Fruit fly (Drosophila melanogaster) whole organism, embryonic: ENCODE measurements around the gene Pmm2.

Experiments used
- Abd-B ChIP-seq: fragments of 200-800 bp; sonication (Bioruptor generic); optimal IDR thresholded peaks from 2 replicates; lab custom pipeline; 2018; ENCODE audit warnings: missing biosample characterization, mild to moderate bottlenecking, missing genetic modification characterization, moderate library complexity
- Atf3 ChIP-seq: fragments of 200-800 bp; sonication (Bioruptor generic); optimal IDR thresholded peaks from 3 replicates; lab custom pipeline; 2016; ENCODE audit warnings: missing biosample characterization, missing genetic modification characterization
- BEAF-32 ChIP-seq: fragments of 200-800 bp; sonication (Bioruptor generic); optimal IDR thresholded peaks from 3 replicates; lab custom pipeline; 2017; ENCODE audit warnings: missing biosample characterization, missing genetic modification characterization, mild to moderate bottlenecking, moderate library complexity, missing genetic modification reagents
- CG10543 ChIP-seq: fragments of 200-800 bp; sonication (Bioruptor generic); optimal IDR thresholded peaks from 3 replicates; lab custom pipeline; 2017; ENCODE audit warnings: missing biosample characterization, mild to moderate bottlenecking, missing genetic modification characterization, moderate library complexity
- CG10565 ChIP-seq: fragments of 200-800 bp; sonication (Bioruptor generic); optimal IDR thresholded peaks from 3 replicates; lab custom pipeline; 2016; ENCODE audit warnings: missing biosample characterization, mild to moderate bottlenecking, missing genetic modification characterization
- CG1529 ChIP-seq: fragments of 200-800 bp; sonication (Bioruptor generic); optimal IDR thresholded peaks from 3 replicates; lab custom pipeline; 2018; ENCODE audit warnings: missing biosample characterization, missing genetic modification characterization
- CG16815 ChIP-seq: fragments of 200-800 bp; sonication (Bioruptor generic); optimal IDR thresholded peaks from 3 replicates; lab custom pipeline; 2017; ENCODE audit warnings: missing biosample characterization, mild to moderate bottlenecking, missing genetic modification characterization
- CG2875 ChIP-seq: fragments of 200-800 bp; sonication (Bioruptor generic); optimal IDR thresholded peaks from 2 replicates; lab custom pipeline; 2017; ENCODE audit warnings: missing biosample characterization, mild to moderate bottlenecking, missing genetic modification characterization, missing genetic modification reagents
- CG3838 ChIP-seq: fragments of 200-800 bp; sonication (Bioruptor generic); optimal IDR thresholded peaks from 3 replicates; lab custom pipeline; 2016; ENCODE audit warnings: missing biosample characterization, missing genetic modification characterization
- CG4404 ChIP-seq: fragments of 200-800 bp; sonication (Bioruptor generic); IDR thresholded peaks from 2 replicates; pipeline ENCODE4 v1.3.6; 2022; ENCODE audit warnings: missing biosample characterization, missing genetic modification characterization
- CG4820 ChIP-seq: fragments of 200-800 bp; sonication (Bioruptor generic); optimal IDR thresholded peaks from 3 replicates; lab custom pipeline; 2016; ENCODE audit warnings: missing biosample characterization, missing genetic modification characterization
- CG5245 ChIP-seq: fragments of 200-800 bp; sonication (Bioruptor generic); optimal IDR thresholded peaks from 3 replicates; lab custom pipeline; 2016; ENCODE audit warnings: missing biosample characterization, missing genetic modification characterization
- CG6689 ChIP-seq: fragments of 200-800 bp; sonication (Bioruptor generic); IDR thresholded peaks from 2 replicates; pipeline ENCODE4 v1.3.6; 2022; ENCODE audit warnings: missing biosample characterization, missing genetic modification characterization
- CG6813 ChIP-seq: fragments of 200-800 bp; sonication (Bioruptor generic); optimal IDR thresholded peaks from 2 replicates; lab custom pipeline; 2017; ENCODE audit warnings: missing biosample characterization, missing genetic modification characterization, mild to moderate bottlenecking, moderate library complexity, missing genetic modification reagents
- CG7357 ChIP-seq: fragments of 200-800 bp; sonication (Bioruptor generic); IDR thresholded peaks from 3 replicates; pipeline ENCODE4 v1.3.6; 2022; ENCODE audit warnings: missing biosample characterization, missing genetic modification characterization
- CG7839 ChIP-seq: fragments of 200-800 bp; sonication (Bioruptor generic); optimal IDR thresholded peaks from 3 replicates; lab custom pipeline; 2018; ENCODE audit warnings: missing biosample characterization, mild to moderate bottlenecking, missing genetic modification characterization, moderate library complexity
- CG8281 ChIP-seq: fragments of 200-800 bp; sonication (Bioruptor generic); optimal IDR thresholded peaks from 2 replicates; lab custom pipeline; 2018; ENCODE audit warnings: missing biosample characterization, mild to moderate bottlenecking, missing genetic modification characterization, moderate library complexity
- CG8388 ChIP-seq: fragments of 200-800 bp; sonication (Bioruptor generic); optimal IDR thresholded peaks from 2 replicates; lab custom pipeline; 2019; ENCODE audit warnings: missing biosample characterization, mild to moderate bottlenecking, missing genetic modification characterization, moderate library complexity
- CG9215 ChIP-seq: fragments of 200-800 bp; sonication (Bioruptor generic); IDR thresholded peaks from 2 replicates; pipeline ENCODE4 v1.3.6; 2022; ENCODE audit warnings: missing biosample characterization, missing genetic modification characterization
- CrebB ChIP-seq: fragments of 200-800 bp; sonication (Bioruptor generic); optimal IDR thresholded peaks from 3 replicates; lab custom pipeline; 2018; ENCODE audit warnings: missing biosample characterization, mild to moderate bottlenecking, missing genetic modification characterization
- Dfd ChIP-seq, 2 experiments: fragments of >200 bp; optimal IDR thresholded peaks; 2 replicates each; lab custom pipeline; 2017; ENCODE audit warnings: missing biosample characterization in 2 of 2, missing genetic modification characterization in 2 of 2
- Dip3 ChIP-seq: fragments of 200-800 bp; sonication (Bioruptor generic); optimal IDR thresholded peaks from 3 replicates; lab custom pipeline; 2016; ENCODE audit warnings: missing biosample characterization, missing genetic modification characterization
- Dll ChIP-seq: fragments of 200-800 bp; sonication (Bioruptor generic); IDR thresholded peaks from 4 replicates; pipeline ENCODE4 v1.3.6; 2022; ENCODE audit warnings: missing biosample characterization, missing genetic modification characterization; ENCODE audit not compliant: partially characterized antibody
- Hey ChIP-seq: fragments of 200-800 bp; sonication (Bioruptor generic); optimal IDR thresholded peaks from 3 replicates; lab custom pipeline; 2018; ENCODE audit warnings: missing biosample characterization, mild to moderate bottlenecking, missing genetic modification characterization
- Hmx ChIP-seq: fragments of 200-800 bp; sonication (Bioruptor generic); optimal IDR thresholded peaks from 2 replicates; lab custom pipeline; 2016; ENCODE audit warnings: missing biosample characterization, missing genetic modification characterization
- Mrtf ChIP-seq: fragments of 200-800 bp; sonication (Bioruptor generic); IDR thresholded peaks from 3 replicates; pipeline ENCODE4 v1.3.6; 2022; ENCODE audit warnings: missing biosample characterization, missing genetic modification characterization
- Nf-YA ChIP-seq: fragments of 200-800 bp; sonication (Bioruptor generic); IDR thresholded peaks from 2 replicates; pipeline ENCODE4 v1.3.6; 2022; ENCODE audit warnings: missing biosample characterization, missing genetic modification characterization
- PHDP ChIP-seq: fragments of 200-800 bp; sonication (Bioruptor generic); optimal IDR thresholded peaks from 3 replicates; lab custom pipeline; 2018; ENCODE audit warnings: missing biosample characterization, mild to moderate bottlenecking, missing genetic modification characterization, moderate library complexity
- Sry-β ChIP-seq: fragments of 200-800 bp; sonication (Bioruptor generic); optimal IDR thresholded peaks from 2 replicates; lab custom pipeline; 2018; ENCODE audit warnings: missing biosample characterization, mild to moderate bottlenecking, missing genetic modification characterization, moderate library complexity
- YL-1 ChIP-seq: fragments of 200-800 bp; sonication (Bioruptor generic); optimal IDR thresholded peaks from 3 replicates; lab custom pipeline; 2017; ENCODE audit warnings: missing biosample characterization, mild to moderate bottlenecking, missing genetic modification characterization
- abd-A ChIP-seq: fragments of 200-800 bp; sonication (Bioruptor generic); optimal IDR thresholded peaks from 3 replicates; lab custom pipeline; 2019; ENCODE audit warnings: missing biosample characterization, mild to moderate bottlenecking, missing genetic modification characterization, moderate library complexity
- ap ChIP-seq: fragments of 200-800 bp; sonication (Bioruptor generic); IDR thresholded peaks from 2 replicates; pipeline ENCODE4 v1.3.6; 2022; ENCODE audit warnings: missing biosample characterization, missing genetic modification characterization
- cato ChIP-seq: fragments of 200-800 bp; sonication (Bioruptor generic); optimal IDR thresholded peaks from 2 replicates; lab custom pipeline; 2016; ENCODE audit warnings: missing biosample characterization, missing genetic modification characterization, borderline replicate concordance
- ci ChIP-seq: fragments of 200-800 bp; sonication (Bioruptor generic); IDR thresholded peaks from 3 replicates; pipeline ENCODE4 v1.3.6; 2022; ENCODE audit warnings: missing biosample characterization, missing genetic modification characterization
- croc ChIP-seq: fragments of 200-800 bp; sonication (Bioruptor generic); conservative IDR thresholded peaks from 3 replicates; pipeline ENCODE4 v1.3.6; 2022; ENCODE audit warnings: missing biosample characterization, missing genetic modification characterization
- dpn ChIP-seq, 2 experiments: fragments of 200-800 bp; sonication (Bioruptor generic); optimal IDR thresholded peaks; 3 replicates each; lab custom pipeline; 2016; ENCODE audit warnings: missing biosample characterization in 2 of 2, missing genetic modification characterization in 2 of 2
- hkb ChIP-seq, 2 experiments: fragments of 200-800 bp in 1 of 2; fragments of >200 bp in 1 of 2; sonication (Bioruptor generic) in 1 of 2; IDR thresholded peaks in 1 of 2; optimal IDR thresholded peaks in 1 of 2; 2 replicates each; pipeline versions ENCODE4 v1.3.6 to Lab custom; 2017 to 2022; ENCODE audit warnings: missing biosample characterization in 1 of 2, missing genetic modification characterization in 1 of 2
- jumu ChIP-seq: fragments of 200-800 bp; sonication (Bioruptor generic); optimal IDR thresholded peaks from 3 replicates; lab custom pipeline; 2016; ENCODE audit warnings: missing biosample characterization, missing genetic modification characterization
- kay ChIP-seq: fragments of 200-800 bp; sonication (Bioruptor generic); optimal IDR thresholded peaks from 2 replicates; lab custom pipeline; 2016; ENCODE audit warnings: missing biosample characterization, missing genetic modification characterization
- mam ChIP-seq: fragments of 200-800 bp; sonication (Bioruptor generic); optimal IDR thresholded peaks from 3 replicates; lab custom pipeline; 2016; ENCODE audit warnings: missing biosample characterization, missing genetic modification characterization
- phol ChIP-seq: fragments of 200-800 bp; sonication (Bioruptor generic); optimal IDR thresholded peaks from 3 replicates; lab custom pipeline; 2018; ENCODE audit warnings: missing biosample characterization, mild to moderate bottlenecking, missing genetic modification characterization, moderate library complexity
- pita ChIP-seq: fragments of 200-800 bp; sonication (Bioruptor generic); optimal IDR thresholded peaks from 2 replicates; lab custom pipeline; 2017; ENCODE audit warnings: missing biosample characterization, mild to moderate bottlenecking, missing genetic modification characterization
- ro ChIP-seq: fragments of 200-800 bp; sonication (Bioruptor generic); IDR thresholded peaks from 2 replicates; pipeline ENCODE4 v1.3.6; 2022; ENCODE audit warnings: missing biosample characterization, missing genetic modification characterization
- scrt ChIP-seq: fragments of 200-800 bp; sonication (Bioruptor generic); optimal IDR thresholded peaks from 2 replicates; lab custom pipeline; 2018; ENCODE audit warnings: missing biosample characterization, mild to moderate bottlenecking, missing genetic modification characterization, moderate library complexity
- sd ChIP-seq: fragments of 200-800 bp; sonication (Bioruptor generic); optimal IDR thresholded peaks from 3 replicates; lab custom pipeline; 2018; ENCODE audit warnings: missing biosample characterization, mild to moderate bottlenecking, missing genetic modification characterization, moderate library complexity
- sens ChIP-seq: fragments of 200-800 bp; sonication (Bioruptor generic); peaks from one replicate; lab custom pipeline; 2016; ENCODE audit warnings: missing biosample characterization, missing genetic modification characterization
- shn ChIP-seq: fragments of 200-800 bp; sonication (Bioruptor generic); optimal IDR thresholded peaks from 3 replicates; lab custom pipeline; 2016; ENCODE audit warnings: missing biosample characterization, missing genetic modification characterization
- slbo ChIP-seq: fragments of 200-800 bp; sonication (Bioruptor generic); IDR thresholded peaks from 2 replicates; pipeline ENCODE4 v1.3.6; 2022; ENCODE audit warnings: missing biosample characterization, missing genetic modification characterization
- sna ChIP-seq: fragments of 200-800 bp; sonication (Bioruptor generic); IDR thresholded peaks from 2 replicates; pipeline ENCODE4 v1.3.6; 2022; ENCODE audit warnings: missing biosample characterization, missing genetic modification characterization; ENCODE audit not compliant: partially characterized antibody
- stwl ChIP-seq: fragments of 200-800 bp; sonication (Bioruptor generic); optimal IDR thresholded peaks from 3 replicates; lab custom pipeline; 2018; ENCODE audit warnings: missing biosample characterization, mild to moderate bottlenecking, missing genetic modification characterization, moderate library complexity
- usp ChIP-seq: fragments of >200 bp; optimal IDR thresholded peaks from 2 replicates; lab custom pipeline; 2017; ENCODE audit warnings: missing biosample characterization, missing genetic modification characterization

The Pmm2 gene

DNA sequence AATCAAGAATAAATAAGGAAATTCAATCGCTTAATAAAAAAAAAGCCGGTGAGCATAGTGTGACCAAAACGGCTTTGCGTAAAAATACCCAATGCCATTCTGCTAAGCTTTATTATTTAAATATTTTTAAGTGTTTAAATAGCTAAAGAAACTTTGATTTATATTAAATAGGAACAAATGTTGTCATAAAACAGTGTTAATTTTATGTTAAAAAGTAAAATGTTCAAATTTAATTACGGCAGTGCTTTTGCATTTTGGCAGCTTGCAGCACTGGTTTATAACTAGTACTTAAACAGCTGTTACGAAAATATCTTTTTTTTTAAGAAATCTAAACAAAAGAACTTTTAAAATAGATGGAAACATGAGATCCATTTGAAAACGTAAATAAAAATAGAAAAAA lies 33.1 kb upstream of the Pmm2 start, which contains the start of the genes CG10638 and CG10681 (continued):
- TF ChIP-seq ci (GFP tag; lab: Robert Waterston, UW) (no peak), CG8388 (GFP tag; lab: Kevin White, UChicago) (peak; percentile 27), pita (GFP tag; lab: Kevin White, UChicago) (no peak), ro (no peak), CrebB (peak; percentile 1), CG3838 (GFP tag; lab: Kevin White, UChicago) (no peak), CG6813 (no peak), slbo (GFP tag; lab: Robert Waterston, UW) (peak; percentile 24; the same call in 1 of the 2 replicates), CG7839 (tag; lab: Kevin White, UChicago) (peak; percentile 15), sens (GFP tag; lab: Kevin White, UChicago) (peak; percentile 91), CG6689 (GFP tag; lab: Robert Waterston, UW) (no peak), Atf3 (GFP tag; lab: Kevin White, UChicago) (no peak), Nf-YA (GFP tag; lab: Robert Waterston, UW) (no peak), Dip3 (no peak), CG1529 (GFP tag; lab: Kevin White, UChicago) (no peak), CG5245 (GFP tag; lab: Kevin White, UChicago) (peak; percentile 49), ap (no peak), CG2875 (no peak), CG10565 (no peak), sna (GFP tag; lab: Robert Waterston, UW) (peak; percentile 42; the same call in 1 of the 2 replicates), Dll (GFP tag; lab: Robert Waterston, UW) (0 out of 4 replicates have a peak, but pooled peaks have one; percentile 11), Dfd (GFP tag; optimal IDR thresholded peaks at IDR 0.05; lab: Kevin White, UChicago) (no peak), Sry-β (GFP tag; lab: Kevin White, UChicago) (no peak), kay (GFP tag; lab: Kevin White, UChicago) (peak; percentile 48), BEAF-32 (GFP tag; lab: Kevin White, UChicago) (peak; percentile 29), dpn (GFP tag; optimal IDR thresholded peaks at IDR 0.05; lab: Kevin White, UChicago) (peak in 1 of 2 experiments; percentile 50), stwl (peak; percentile 86), phol (peak; percentile 61), scrt (GFP tag; lab: Kevin White, UChicago) (peak; percentile 40), CG10543 (GFP tag; lab: Kevin White, UChicago) (peak; percentile 9), cato (GFP tag; lab: Kevin White, UChicago) (no peak), CG7357 (GFP tag; lab: Robert Waterston, UW) (no peak), CG8281 (tag; lab: Kevin White, UChicago) (no peak), CG4404 (no peak), CG9215 (GFP tag; lab: Robert Waterston, UW) (no peak), CG4820 (GFP tag; lab: Kevin White, UChicago) (peak; percentile 34), usp (GFP tag; lab: Kevin White, UChicago) (no peak), mam (GFP tag; lab: Kevin White, UChicago) (no peak), abd-A (tag; lab: Kevin White, UChicago) (no peak), Abd-B (GFP tag; lab: Kevin White, UChicago) (no peak), hkb (optimal IDR thresholded peaks at IDR 0.05; lab: Kevin White, UChicago) (no peak), hkb (GFP tag; IDR thresholded peaks at IDR 0.05; lab: Robert Waterston, UW) (peak; percentile 44; the same call in 1 of the 2 replicates), YL-1 (GFP tag; lab: Kevin White, UChicago) (peak; percentile 81), jumu (GFP tag; lab: Kevin White, UChicago) (no peak), Hey (no peak), PHDP (tag; lab: Kevin White, UChicago) (peak; percentile 65), sd (tag; lab: Kevin White, UChicago) (no peak), croc (GFP tag; lab: Robert Waterston, UW) (no peak), Hmx (peak; percentile 0), CG16815 (GFP tag; lab: Kevin White, UChicago) (no peak), shn (GFP tag; lab: Kevin White, UChicago) (no peak), Mrtf (no peak)
